Worm (Caenorhabditis elegans): ENCODE results near the gene cyn-17.

Gene cyn-17

ce11 chrV:5799373-5799772 lies at the start of gene cyn-17:
Gene cyn-17, plus strand, starts transcription at chrV:5799673.
- TF ChIP-seq sox-4 (tag; optimal IDR thresholded peaks at IDR 0.05) (no peak), unc-42 (tag; optimal IDR thresholded peaks at IDR 0.05) (no peak), ceh-48 (tag; optimal IDR thresholded peaks at IDR 0.05) (no peak), ama-1 (optimal IDR thresholded peaks at IDR 0.05) (no peak), hlh-13 (GFP tag; optimal IDR thresholded peaks at IDR 0.05) (no peak), fkh-10 (GFP tag; optimal IDR thresholded peaks at IDR 0.05) (no peak), elt-4 (tag; optimal IDR thresholded peaks at IDR 0.05) (peak; percentile 34)

- TF ChIP-seq ceh-9 (tag; optimal IDR thresholded peaks at IDR 0.05) (no peak), ceh-2 (tag; optimal IDR thresholded peaks at IDR 0.05) (no peak), fkh-6 (tag; optimal IDR thresholded peaks at IDR 0.05) (no peak), C08G9.2 (tag; optimal IDR thresholded peaks at IDR 0.05) (no peak), mec-3 (tag; optimal IDR thresholded peaks at IDR 0.05; ENCODE audit: borderline replicate concordance) (no peak), gmeb-2 (tag; optimal IDR thresholded peaks at IDR 0.05) (no peak), lim-6 (tag; optimal IDR thresholded peaks at IDR 0.05) (no peak), madf-2 (tag; optimal IDR thresholded peaks at IDR 0.05) (no peak), ztf-16 (tag; optimal IDR thresholded peaks at IDR 0.05) (no peak), ceh-31 (tag; optimal IDR thresholded peaks at IDR 0.05) (no peak), unc-42 (tag; optimal IDR thresholded peaks at IDR 0.05) (no peak), unc-55 (GFP tag; optimal IDR thresholded peaks at IDR 0.05) (no peak), tbx-2 (tag; optimal IDR thresholded peaks at IDR 0.05) (no peak), elt-2 (tag; optimal IDR thresholded peaks at IDR 0.05) (no peak)
Observed at ce11 chrV:5753432-5753831, 46.0 kb upstream of the cyn-17 start, which contains the start of gene pgph-1. Gene pgph-1, minus strand, starts transcription at chrV:5753532.

ce11 chrV:5755203-5755693 lies 44.2 kb upstream of the cyn-17 start, which contains the start of gene K09H11.11:
Gene K09H11.11, minus strand, starts transcription at chrV:5755253.
- TF ChIP-seq ceh-31 (tag; optimal IDR thresholded peaks at IDR 0.05): peak; percentile 15

- no peak for TF ChIP-seq rnt-1 (tag; optimal IDR thresholded peaks at IDR 0.05)
- TF ChIP-seq pat-9 (tag; optimal IDR thresholded peaks at IDR 0.05): no peak
- no peak for TF ChIP-seq che-1 (tag; optimal IDR thresholded peaks at IDR 0.05)
- TF ChIP-seq hlh-8 (tag; optimal IDR thresholded peaks at IDR 0.05): no peak
- no peak for TF ChIP-seq sox-2 (GFP tag; IDR thresholded peaks at IDR 0.05)
- TF ChIP-seq ceh-2 (tag; optimal IDR thresholded peaks at IDR 0.05): no peak
- no peak for TF ChIP-seq lim-6 (tag; optimal IDR thresholded peaks at IDR 0.05)
- no peak for TF ChIP-seq nhr-11 (tag; optimal IDR thresholded peaks at IDR 0.05)
- no peak for TF ChIP-seq lin-11 (tag; optimal IDR thresholded peaks at IDR 0.05)
- TF ChIP-seq elt-2 (tag; optimal IDR thresholded peaks at IDR 0.05): no peak
- TF ChIP-seq nfya-1 (tag; optimal IDR thresholded peaks at IDR 0.05): no peak
- no peak for TF ChIP-seq ceh-14 (tag; optimal IDR thresholded peaks at IDR 0.05)
Observed at ce11 chrV:5756193-5756592, 43.3 kb upstream of the cyn-17 start, which contains the start of gene C53A3.3. Gene C53A3.3, plus strand, starts transcription at chrV:5756493.

- TF ChIP-seq unc-55 (GFP tag; optimal IDR thresholded peaks at IDR 0.05): no peak
- no peak for TF ChIP-seq ceh-31 (tag; optimal IDR thresholded peaks at IDR 0.05)
- TF ChIP-seq odd-2 (tag; optimal IDR thresholded peaks at IDR 0.05): no peak
- TF ChIP-seq hlh-30 (tag; optimal IDR thresholded peaks at IDR 0.05; ENCODE audit: insufficient read depth): no peak
- TF ChIP-seq ceh-19 (GFP tag; optimal IDR thresholded peaks at IDR 0.05): no peak
- TF ChIP-seq ceh-34 (tag; optimal IDR thresholded peaks at IDR 0.05): no peak
- no peak for TF ChIP-seq C38D4.7 (GFP tag; optimal IDR thresholded peaks at IDR 0.05)
- TF ChIP-seq hlh-6 (tag; optimal IDR thresholded peaks at IDR 0.05): no peak
- no peak for TF ChIP-seq ref-2 (tag; optimal IDR thresholded peaks at IDR 0.05)
- TF ChIP-seq nhr-232 (tag; optimal IDR thresholded peaks at IDR 0.05): no peak
Observed at ce11 chrV:5758780-5759179, 40.7 kb upstream of the cyn-17 start, which contains the start of gene C53A3.4. Gene C53A3.4, minus strand, starts transcription at chrV:5758880.

Measured in whole organism, late embryonic.